Fruit fly (Drosophila melanogaster): Measurements from ENCODE around the gene PDCD-5.

- TF ChIP-seq Myc (optimal IDR thresholded peaks at IDR 0.05): no peak
- TF ChIP-seq psq (optimal IDR thresholded peaks at IDR 0.05): no peak
- no peak for TF ChIP-seq ttk (optimal IDR thresholded peaks at IDR 0.05)
- TF ChIP-seq Sin3A (optimal IDR thresholded peaks at IDR 0.05): no peak
- TF ChIP-seq h (optimal IDR thresholded peaks at IDR 0.05): no peak
Measured at dm6 chr3L:16199929-16200328, 31.9 kb downstream of the PDCD-5 start, which contains the start of gene CG33689.

Data from Kc167 (cell line).